Fruit fly (Drosophila melanogaster) whole organism, embryonic: ENCODE measurements around the gene not.
A peak's percentile ranks its signal among the peaks of the same experiment; 100 is the strongest.

Source experiments
- ATbp ChIP-seq: fragments of 200-800 bp; sonication (Bioruptor generic); optimal IDR thresholded peaks from 2 replicates; lab custom pipeline; 2017; ENCODE audit warnings: missing biosample characterization, mild to moderate bottlenecking, missing genetic modification characterization, missing genetic modification reagents
- B-H1 ChIP-seq: fragments of 200-800 bp; sonication (Bioruptor generic); IDR thresholded peaks from 3 replicates; pipeline ENCODE4 v1.3.6; 2022; ENCODE audit warnings: missing biosample characterization, missing genetic modification characterization
- CG12236 ChIP-seq: fragments of 200-800 bp; sonication (Bioruptor generic); optimal IDR thresholded peaks from 2 replicates; lab custom pipeline; 2016; ENCODE audit warnings: missing biosample characterization, missing genetic modification characterization
- CG12659 ChIP-seq: fragments of 200-800 bp; sonication (Bioruptor generic); optimal IDR thresholded peaks from 3 replicates; lab custom pipeline; 2017; ENCODE audit warnings: mild to moderate bottlenecking, missing biosample characterization, missing genetic modification reagents, missing genetic modification characterization
- CG12769 ChIP-seq: fragments of 200-800 bp; sonication (Bioruptor generic); optimal IDR thresholded peaks from 2 replicates; lab custom pipeline; 2019; ENCODE audit warnings: missing biosample characterization, mild to moderate bottlenecking, missing genetic modification characterization, moderate library complexity
- CG13624 ChIP-seq: fragments of 200-800 bp; sonication (Bioruptor generic); optimal IDR thresholded peaks from 2 replicates; lab custom pipeline; 2016; ENCODE audit warnings: missing biosample characterization, missing genetic modification characterization
- CG15601 ChIP-seq: fragments of 200-800 bp; sonication (Bioruptor generic); optimal IDR thresholded peaks from 3 replicates; lab custom pipeline; 2019; ENCODE audit warnings: missing biosample characterization, mild to moderate bottlenecking, missing genetic modification characterization, moderate library complexity
- CG1602 ChIP-seq: fragments of 200-800 bp; sonication (Bioruptor generic); optimal IDR thresholded peaks from 3 replicates; lab custom pipeline; 2016; ENCODE audit warnings: missing biosample characterization, missing genetic modification characterization
- CG16815 ChIP-seq: fragments of 200-800 bp; sonication (Bioruptor generic); optimal IDR thresholded peaks from 3 replicates; lab custom pipeline; 2017; ENCODE audit warnings: missing biosample characterization, mild to moderate bottlenecking, missing genetic modification characterization
- CG16863 ChIP-seq: fragments of 200-800 bp; sonication (Bioruptor generic); optimal IDR thresholded peaks from 3 replicates; lab custom pipeline; 2016; ENCODE audit warnings: missing biosample characterization, missing genetic modification characterization
- CG18619 ChIP-seq: fragments of 200-800 bp; sonication (Bioruptor generic); optimal IDR thresholded peaks from 3 replicates; lab custom pipeline; 2017; ENCODE audit warnings: missing biosample characterization, mild to moderate bottlenecking, missing genetic modification characterization
- CG3281 ChIP-seq: fragments of 200-800 bp; sonication (Bioruptor generic); optimal IDR thresholded peaks from 3 replicates; lab custom pipeline; 2017; ENCODE audit warnings: missing biosample characterization, mild to moderate bottlenecking, missing genetic modification characterization
- CG3726 ChIP-seq: fragments of 200-800 bp; sonication (Bioruptor generic); IDR thresholded peaks from 3 replicates; pipeline ENCODE4, ENCODE4 v1.3.6; 2022; ENCODE audit warnings: missing biosample characterization, missing genetic modification characterization
- CG3838 ChIP-seq: fragments of 200-800 bp; sonication (Bioruptor generic); optimal IDR thresholded peaks from 3 replicates; lab custom pipeline; 2016; ENCODE audit warnings: missing biosample characterization, missing genetic modification characterization
- CG5953 ChIP-seq: fragments of 200-800 bp; sonication (Bioruptor generic); IDR thresholded peaks from 2 replicates; pipeline ENCODE4 v1.3.6; 2022; ENCODE audit warnings: missing biosample characterization, missing genetic modification characterization
- CG7556 ChIP-seq: fragments of 200-800 bp; sonication (Bioruptor generic); optimal IDR thresholded peaks from 2 replicates; lab custom pipeline; 2017; ENCODE audit warnings: missing biosample characterization, mild to moderate bottlenecking, missing genetic modification characterization
- CG7928 ChIP-seq: fragments of 200-800 bp; sonication (Bioruptor generic); optimal IDR thresholded peaks from 2 replicates; lab custom pipeline; 2017; ENCODE audit warnings: missing biosample characterization, mild to moderate bottlenecking, missing genetic modification characterization
- CG8924 ChIP-seq: fragments of 200-800 bp; optimal IDR thresholded peaks from 3 replicates; lab custom pipeline; 2019; ENCODE audit warnings: missing biosample characterization, mild to moderate bottlenecking, missing genetic modification characterization, moderate library complexity
- CG9437 ChIP-seq: fragments of 200-800 bp; sonication (Bioruptor generic); optimal IDR thresholded peaks from 2 replicates; lab custom pipeline; 2018; ENCODE audit warnings: missing biosample characterization, mild to moderate bottlenecking, missing genetic modification characterization
- CG9727 ChIP-seq: fragments of 200-800 bp; sonication (Bioruptor generic); optimal IDR thresholded peaks from 3 replicates; lab custom pipeline; 2017; ENCODE audit warnings: missing biosample characterization, mild to moderate bottlenecking, missing genetic modification characterization
- Drgx ChIP-seq: fragments of 200-800 bp; sonication (Bioruptor generic); IDR thresholded peaks from 2 replicates; pipeline ENCODE4 v1.3.6; 2022; ENCODE audit warnings: missing biosample characterization, missing genetic modification characterization
- Elba2 ChIP-seq: fragments of 200-800 bp; sonication (Bioruptor generic); optimal IDR thresholded peaks from 3 replicates; lab custom pipeline; 2016; ENCODE audit warnings: missing biosample characterization, missing genetic modification characterization
- Gug ChIP-seq: fragments of 200-800 bp; sonication (Bioruptor generic); IDR thresholded peaks from 4 replicates; pipeline ENCODE4 v1.3.6; 2022; ENCODE audit warnings: missing biosample characterization, missing genetic modification characterization
- NK7.1 ChIP-seq: fragments of 200-800 bp; sonication (Bioruptor generic); optimal IDR thresholded peaks from 3 replicates; lab custom pipeline; 2016; ENCODE audit warnings: missing biosample characterization, missing genetic modification characterization
- NfI ChIP-seq: fragments of 200-800 bp; sonication (Bioruptor generic); optimal IDR thresholded peaks from 3 replicates; lab custom pipeline; 2018; ENCODE audit warnings: missing biosample characterization, mild to moderate bottlenecking, missing genetic modification characterization, moderate library complexity
- Pdp1 ChIP-seq, 2 experiments: fragments of 200-800 bp; sonication (Bioruptor generic); optimal IDR thresholded peaks; 3 replicates each; lab custom pipeline; 2016; ENCODE audit warnings: missing biosample characterization in 2 of 2, missing genetic modification characterization in 2 of 2, mild to moderate bottlenecking in 1 of 2, moderate library complexity in 1 of 2
- Ptx1 ChIP-seq: fragments of 200-800 bp; sonication (Bioruptor generic); IDR thresholded peaks from 2 replicates; pipeline ENCODE4 v1.3.6; 2022; ENCODE audit warnings: missing biosample characterization, missing genetic modification characterization
- Sox100B ChIP-seq: fragments of 200-800 bp; sonication (Bioruptor generic); optimal IDR thresholded peaks from 3 replicates; lab custom pipeline; 2018; ENCODE audit warnings: missing biosample characterization, mild to moderate bottlenecking, missing genetic modification characterization
- Xbp1 ChIP-seq: fragments of 200-800 bp; sonication (Bioruptor generic); optimal IDR thresholded peaks from 3 replicates; lab custom pipeline; 2016; ENCODE audit warnings: missing biosample characterization, mild to moderate bottlenecking, missing genetic modification characterization
- abd-A ChIP-seq: fragments of 200-800 bp; sonication (Bioruptor generic); optimal IDR thresholded peaks from 3 replicates; lab custom pipeline; 2019; ENCODE audit warnings: missing biosample characterization, mild to moderate bottlenecking, missing genetic modification characterization, moderate library complexity
- bbx ChIP-seq: fragments of 200-800 bp; sonication (Bioruptor generic); IDR thresholded peaks from 2 replicates; pipeline ENCODE4 v1.3.6; 2022; ENCODE audit warnings: missing biosample characterization, missing genetic modification characterization; ENCODE audit not compliant: partially characterized antibody
- bsh ChIP-seq, 2 experiments: fragments of 200-800 bp; sonication (Bioruptor generic); optimal IDR thresholded peaks; 2 replicates each; lab custom pipeline; 2017 to 2018; ENCODE audit warnings: mild to moderate bottlenecking in 2 of 2, missing biosample characterization in 2 of 2, missing genetic modification characterization in 2 of 2, moderate library complexity in 1 of 2
- ci ChIP-seq: fragments of 200-800 bp; sonication (Bioruptor generic); IDR thresholded peaks from 3 replicates; pipeline ENCODE4 v1.3.6; 2022; ENCODE audit warnings: missing biosample characterization, missing genetic modification characterization
- crol ChIP-seq: fragments of 200-800 bp; sonication (Bioruptor generic); IDR thresholded peaks from 2 replicates; pipeline ENCODE4 v1.3.6; 2022; ENCODE audit warnings: missing biosample characterization, missing genetic modification characterization
- da ChIP-seq: fragments of 200-800 bp; sonication (Bioruptor generic); optimal IDR thresholded peaks from 2 replicates; lab custom pipeline; 2016; ENCODE audit warnings: missing biosample characterization, missing genetic modification characterization
- dpn ChIP-seq, 2 experiments: fragments of 200-800 bp; sonication (Bioruptor generic); optimal IDR thresholded peaks; 3 replicates each; lab custom pipeline; 2016; ENCODE audit warnings: missing biosample characterization in 2 of 2, missing genetic modification characterization in 2 of 2
- exex ChIP-seq: fragments of 200-800 bp; sonication (Bioruptor generic); optimal IDR thresholded peaks from 4 replicates; lab custom pipeline; 2018; ENCODE audit warnings: missing biosample characterization, mild to moderate bottlenecking, missing genetic modification characterization, moderate library complexity
- fd96Cb ChIP-seq: fragments of 200-800 bp; sonication (Bioruptor generic); optimal IDR thresholded peaks from 2 replicates; lab custom pipeline; 2018; ENCODE audit warnings: missing biosample characterization, mild to moderate bottlenecking, missing genetic modification characterization, moderate library complexity
- fru ChIP-seq: fragments of >200 bp; optimal IDR thresholded peaks from 2 replicates; lab custom pipeline; 2017
- gsb-n ChIP-seq: fragments of 200-800 bp; sonication (Bioruptor generic); optimal IDR thresholded peaks from 3 replicates; lab custom pipeline; 2018; ENCODE audit warnings: missing biosample characterization, mild to moderate bottlenecking, missing genetic modification characterization
- hb ChIP-seq: fragments of 200-800 bp; sonication (Bioruptor generic); IDR thresholded peaks from 3 replicates; pipeline ENCODE4 v1.3.6; 2022; ENCODE audit warnings: missing biosample characterization, missing genetic modification characterization; ENCODE audit not compliant: partially characterized antibody
- kah ChIP-seq: fragments of 200-800 bp; sonication (Bioruptor generic); optimal IDR thresholded peaks from 2 replicates; lab custom pipeline; 2018; ENCODE audit warnings: missing biosample characterization, mild to moderate bottlenecking, missing genetic modification characterization
- maf-S ChIP-seq: fragments of 200-800 bp; sonication (Bioruptor generic); optimal IDR thresholded peaks from 2 replicates; lab custom pipeline; 2016; ENCODE audit warnings: missing biosample characterization, missing genetic modification characterization
- nmo ChIP-seq: fragments of 200-800 bp; sonication (Bioruptor generic); optimal IDR thresholded peaks from 2 replicates; lab custom pipeline; 2018; ENCODE audit warnings: missing biosample characterization, mild to moderate bottlenecking, missing genetic modification characterization, moderate library complexity
- pita ChIP-seq: fragments of 200-800 bp; sonication (Bioruptor generic); optimal IDR thresholded peaks from 2 replicates; lab custom pipeline; 2017; ENCODE audit warnings: missing biosample characterization, mild to moderate bottlenecking, missing genetic modification characterization
- scrt ChIP-seq: fragments of 200-800 bp; sonication (Bioruptor generic); optimal IDR thresholded peaks from 2 replicates; lab custom pipeline; 2018; ENCODE audit warnings: missing biosample characterization, mild to moderate bottlenecking, missing genetic modification characterization, moderate library complexity
- trem ChIP-seq: fragments of 200-800 bp; optimal IDR thresholded peaks from 3 replicates; lab custom pipeline; 2019; ENCODE audit warnings: missing biosample characterization, mild to moderate bottlenecking, missing genetic modification characterization, moderate library complexity
- trh ChIP-seq: fragments of 200-800 bp; sonication (Bioruptor generic); optimal IDR thresholded peaks from 2 replicates; lab custom pipeline; 2016; ENCODE audit warnings: missing biosample characterization, missing genetic modification characterization
- twi ChIP-seq: fragments of 200-800 bp; optimal IDR thresholded peaks from 2 replicates; lab custom pipeline; 2019; ENCODE audit warnings: missing biosample characterization, mild to moderate bottlenecking, missing genetic modification characterization, moderate library complexity

not gene

DNA sequence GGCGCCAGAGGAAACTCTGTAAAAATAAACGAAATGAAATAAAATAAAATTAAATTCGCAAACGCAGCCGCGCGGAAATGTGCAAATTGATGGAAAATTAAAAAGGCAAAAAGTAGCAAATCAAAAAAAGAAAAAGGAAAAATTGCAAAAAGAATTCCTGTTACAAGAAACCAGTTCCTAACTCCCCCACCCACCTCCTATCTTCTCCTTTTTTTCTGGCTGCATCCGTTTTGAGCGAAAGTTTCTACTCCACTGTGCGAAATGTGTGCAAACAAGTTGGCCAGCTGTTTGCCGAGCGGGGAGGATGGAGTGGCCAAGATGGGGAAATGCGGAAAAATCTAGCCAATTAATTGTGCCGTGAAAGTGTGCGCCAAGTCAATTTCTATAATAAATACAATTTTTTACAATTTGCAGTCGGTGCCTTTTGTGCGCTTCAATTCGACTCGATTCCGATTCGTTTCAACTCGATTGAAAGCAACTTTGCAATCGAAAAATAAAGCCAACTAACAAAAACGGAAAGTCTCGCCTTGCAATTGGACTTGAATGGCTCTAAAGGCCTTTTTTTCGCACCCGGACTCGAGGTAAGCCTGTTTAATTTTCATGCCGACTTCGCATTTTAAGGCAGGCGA, 4.6 kb upstream of the not start (continued):
- TF ChIP-seq CG16815: no peak
- peak; percentile 49; the same call in 1 of the 2 replicates for TF ChIP-seq Drgx (GFP tag; lab: Robert Waterston, UW)
- TF ChIP-seq nmo: no peak
- no peak for TF ChIP-seq Sox100B (GFP tag; lab: Kevin White, UChicago)
- TF ChIP-seq CG15601: peak; percentile 57
- TF ChIP-seq CG8924 (tag; lab: Kevin White, UChicago): no peak
- no peak for TF ChIP-seq CG16863 (GFP tag; lab: Kevin White, UChicago)
- no peak for TF ChIP-seq trem (tag; lab: Kevin White, UChicago)
- TF ChIP-seq CG12236 (GFP tag; lab: Kevin White, UChicago): no peak
- no peak for TF ChIP-seq da
- no peak for TF ChIP-seq kah (GFP tag; lab: Kevin White, UChicago)
- TF ChIP-seq, all 482 proteins: peak for 6

DNA sequence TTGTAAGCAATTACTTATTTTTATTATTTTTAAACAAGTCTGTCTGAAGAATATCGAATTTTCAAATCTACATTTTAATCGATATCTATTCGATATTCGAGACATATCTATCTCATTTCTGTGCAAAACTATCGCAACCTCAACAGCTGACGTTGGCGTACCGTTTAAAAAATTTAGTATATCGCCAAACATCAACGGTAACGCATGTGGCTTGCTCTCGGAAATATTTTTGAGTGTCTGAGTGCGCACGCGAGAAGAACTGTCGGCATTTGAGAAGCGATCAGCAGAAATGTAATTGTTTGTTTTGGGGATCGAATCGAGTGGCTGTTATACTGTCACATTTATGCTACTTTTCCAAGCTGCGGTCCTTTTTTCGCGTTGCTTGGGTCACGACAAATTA, 3.9 kb upstream of the not start, which contains the start of gene MYPT-75D:
MYPT-75D (plus strand) TSS at position 174 of the 400 bp plus-strand sequence.
- TF ChIP-seq fru (lab: Kevin White, UChicago) (no peak), CG9727 (GFP tag; lab: Kevin White, UChicago) (no peak), NfI (peak; percentile 21), pita (no peak), twi (peak; percentile 26), Xbp1 (GFP tag; lab: Kevin White, UChicago) (peak; percentile 10), CG7928 (GFP tag; lab: Kevin White, UChicago) (no peak), CG12236 (GFP tag; lab: Kevin White, UChicago) (peak; percentile 25), scrt (GFP tag; lab: Kevin White, UChicago) (no peak), exex (tag; lab: Kevin White, UChicago) (peak; percentile 39), NK7.1 (GFP tag; lab: Kevin White, UChicago) (no peak), fd96Cb (tag; lab: Kevin White, UChicago) (no peak), hb (GFP tag; lab: Robert Waterston, UW) (peak; percentile 68; the same call in 2 of the 3 replicates), Pdp1 (GFP tag; optimal IDR thresholded peaks at IDR 0.05; lab: Kevin White, UChicago) (peak in 1 of 2 experiments; percentile 56), CG13624 (GFP tag; lab: Kevin White, UChicago) (peak; percentile 49), CG12659 (GFP tag; lab: Kevin White, UChicago) (peak; percentile 72), B-H1 (no peak), trh (no peak), ci (GFP tag; lab: Robert Waterston, UW) (peak; percentile 75), Gug (GFP tag; lab: Robert Waterston, UW) (0 out of 4 replicates have a peak, but pooled peaks have one; percentile 8), CG5953 (no peak), abd-A (peak; percentile 24), maf-S (GFP tag; lab: Kevin White, UChicago) (no peak), ATbp (GFP tag; lab: Kevin White, UChicago) (no peak), CG3281 (GFP tag; lab: Kevin White, UChicago) (peak; percentile 8), gsb-n (tag; lab: Kevin White, UChicago) (peak; percentile 17), dpn (GFP tag; optimal IDR thresholded peaks at IDR 0.05; lab: Kevin White, UChicago) (peak in 1 of 2 experiments; percentile 27), CG12769 (tag; lab: Kevin White, UChicago) (peak; percentile 73), CG7556 (GFP tag; lab: Kevin White, UChicago) (no peak), bbx (GFP tag; lab: Robert Waterston, UW) (peak; percentile 97), crol (no peak), CG18619 (no peak), CG3726 (GFP tag; lab: Robert Waterston, UW) (no peak), Elba2 (GFP tag; lab: Kevin White, UChicago) (no peak), CG9437 (GFP tag; lab: Kevin White, UChicago) (no peak), CG1602 (GFP tag; lab: Kevin White, UChicago) (no peak), CG3838 (GFP tag; lab: Kevin White, UChicago) (no peak), bsh (GFP tag; optimal IDR thresholded peaks at IDR 0.05; lab: Kevin White, UChicago) (peak in 1 of 2 experiments; percentile 15), Ptx1 (GFP tag; lab: Robert Waterston, UW) (no peak)
